Fruit fly (Drosophila melanogaster) whole organism, prepupa: Measurements from ENCODE around the gene waw.

Source experiments
- CG1621 ChIP-seq: fragments of 200-800 bp; sonication (Bioruptor generic); optimal IDR thresholded peaks from 3 replicates; lab custom pipeline; 2018; ENCODE audit warnings: missing biosample characterization, mild to moderate bottlenecking, missing genetic modification characterization
- CG3032 ChIP-seq: fragments of 200-800 bp; optimal IDR thresholded peaks from 2 replicates; lab custom pipeline; 2019; ENCODE audit warnings: missing biosample characterization, mild to moderate bottlenecking, missing genetic modification characterization, moderate library complexity
- CG4318 ChIP-seq: fragments of 200-800 bp; sonication (Bioruptor generic); optimal IDR thresholded peaks from 3 replicates; lab custom pipeline; 2017; ENCODE audit warnings: missing biosample characterization, mild to moderate bottlenecking, missing genetic modification characterization
- CG6792 ChIP-seq: fragments of 200-800 bp; sonication (Bioruptor generic); optimal IDR thresholded peaks from 3 replicates; lab custom pipeline; 2016; ENCODE audit warnings: missing biosample characterization, missing genetic modification characterization
- CG9139 ChIP-seq: fragments of 200-800 bp; sonication (Bioruptor generic); optimal IDR thresholded peaks from 3 replicates; lab custom pipeline; 2017; ENCODE audit warnings: missing biosample characterization, mild to moderate bottlenecking, missing genetic modification characterization
- Eip93F ChIP-seq: fragments of 200-800 bp; sonication (Bioruptor generic); optimal IDR thresholded peaks from 2 replicates; lab custom pipeline; 2016; ENCODE audit warnings: missing biosample characterization, mild to moderate bottlenecking, missing genetic modification characterization
- Lpt ChIP-seq: fragments of 200-800 bp; sonication (Bioruptor generic); optimal IDR thresholded peaks from 3 replicates; lab custom pipeline; 2016; ENCODE audit warnings: missing biosample characterization, missing genetic modification characterization
- Met ChIP-seq: fragments of 200-800 bp; sonication (Bioruptor generic); optimal IDR thresholded peaks from 3 replicates; lab custom pipeline; 2016; ENCODE audit warnings: missing biosample characterization, missing genetic modification characterization
- Sox102F ChIP-seq: fragments of 200-800 bp; sonication (Bioruptor generic); optimal IDR thresholded peaks from 2 replicates; lab custom pipeline; 2016; ENCODE audit warnings: missing biosample characterization, mild to moderate bottlenecking, missing genetic modification characterization
- dac ChIP-seq: fragments of 200-800 bp; sonication (Bioruptor generic); optimal IDR thresholded peaks from 2 replicates; lab custom pipeline; 2017; ENCODE audit warnings: missing biosample characterization, mild to moderate bottlenecking, missing genetic modification characterization
- dsx ChIP-seq: fragments of 200-800 bp; optimal IDR thresholded peaks from 3 replicates; lab custom pipeline; 2019; ENCODE audit warnings: missing biosample characterization, mild to moderate bottlenecking, missing genetic modification characterization, moderate library complexity; ENCODE audit not compliant: poor library complexity, severe bottlenecking

DNA sequence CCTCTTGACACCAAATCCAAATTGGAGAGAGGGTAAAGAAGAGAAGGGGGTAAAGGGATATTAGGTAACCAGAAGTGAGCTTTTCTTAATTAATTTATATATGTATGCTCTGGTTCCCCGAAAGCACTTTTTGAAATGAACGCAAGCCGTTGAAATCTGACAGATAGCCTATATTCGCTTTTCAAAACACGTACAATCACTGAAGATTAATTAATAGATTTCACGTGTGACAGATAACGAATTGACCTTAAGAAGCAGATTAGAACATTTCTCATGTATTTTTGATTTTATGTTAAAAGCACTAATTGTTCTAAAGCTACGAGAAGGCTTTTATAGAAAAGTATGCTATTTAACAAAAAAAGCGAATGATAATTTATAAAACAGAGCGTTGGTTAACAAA lies 25.8 kb upstream of the waw start:
- TF ChIP-seq CG9139 (GFP tag; lab: Kevin White, UChicago) (no peak), CG6792 (GFP tag; lab: Kevin White, UChicago) (no peak), CG4318 (GFP tag; lab: Kevin White, UChicago) (no peak), dsx (GFP tag; lab: Kevin White, UChicago) (no peak), Sox102F (GFP tag; lab: Kevin White, UChicago) (no peak), Lpt (GFP tag; lab: Kevin White, UChicago) (no peak), Met (no peak), CG3032 (tag; lab: Kevin White, UChicago) (no peak), dac (GFP tag; lab: Kevin White, UChicago) (no peak), CG1621 (tag; lab: Kevin White, UChicago) (no peak), Eip93F (GFP tag; lab: Kevin White, UChicago) (no peak)
